Worm (Caenorhabditis elegans) whole organism, L2 larva: Measurements from ENCODE around the gene F33D4.4.
A peak's percentile ranks its signal among the peaks of the same experiment; 100 is the strongest.

ENCODE experiments used
- C34F6.9 ChIP-seq: fragments of 150-350 bp; optimal IDR thresholded peaks from 2 replicates; lab custom pipeline; 2014; ENCODE audit warnings: missing biosample characterization, missing genetic modification characterization
- F13H6.1 ChIP-seq: sonication (generic microtip); optimal IDR thresholded peaks from 2 replicates; lab custom pipeline; 2016; ENCODE audit warnings: missing genetic modification characterization, missing compliant biosample characterization
- Y55F3AM.14 ChIP-seq: fragments of 200-800 bp; sonication (Bioruptor generic); optimal IDR thresholded peaks from 2 replicates; lab custom pipeline; 2018; ENCODE audit warnings: mild to moderate bottlenecking, missing genetic modification characterization, missing compliant biosample characterization
- aly-2 ChIP-seq: fragments of 150-350 bp; optimal IDR thresholded peaks from 2 replicates; lab custom pipeline; 2014; ENCODE audit warnings: missing biosample characterization, missing genetic modification characterization
- ceh-16 ChIP-seq: fragments of 150-350 bp; optimal IDR thresholded peaks from 2 replicates; lab custom pipeline; 2014; ENCODE audit warnings: missing biosample characterization, missing genetic modification characterization
- ceh-82 ChIP-seq: fragments of 150-350 bp; optimal IDR thresholded peaks from 2 replicates; lab custom pipeline; 2014; ENCODE audit warnings: missing biosample characterization, missing genetic modification characterization
- crh-2 ChIP-seq: sonication (generic microtip); optimal IDR thresholded peaks from 2 replicates; lab custom pipeline; 2017; ENCODE audit warnings: missing biosample characterization, missing genetic modification characterization
- dmd-4 ChIP-seq: sonication (generic microtip); optimal IDR thresholded peaks from 2 replicates; lab custom pipeline; 2017; ENCODE audit warnings: missing biosample characterization, missing genetic modification characterization
- elt-3 ChIP-seq: sonication (generic microtip); optimal IDR thresholded peaks from 2 replicates; lab custom pipeline; 2017; ENCODE audit warnings: missing biosample characterization, missing genetic modification characterization
- gmeb-1 ChIP-seq: fragments of 150-350 bp; optimal IDR thresholded peaks from 2 replicates; lab custom pipeline; 2014; ENCODE audit warnings: missing biosample characterization, missing genetic modification characterization
- lin-13 ChIP-seq: fragments of 150-350 bp; optimal IDR thresholded peaks from 2 replicates; lab custom pipeline; 2014; ENCODE audit warnings: missing biosample characterization, missing genetic modification reagents, missing genetic modification characterization
- lin-39 ChIP-seq: fragments of 150-350 bp; optimal IDR thresholded peaks from 2 replicates; lab custom pipeline; 2014; ENCODE audit warnings: missing biosample characterization, missing genetic modification reagents, missing genetic modification characterization
- lsy-2 ChIP-seq, 2 experiments: fragments of 150-350 bp in 1 of 2; sonication (generic microtip) in 1 of 2; optimal IDR thresholded peaks; 2 replicates each; lab custom pipeline; 2014 to 2017; ENCODE audit warnings: missing biosample characterization in 2 of 2, missing genetic modification characterization in 2 of 2
- mab-5 ChIP-seq: fragments of 150-350 bp; optimal IDR thresholded peaks from 2 replicates; lab custom pipeline; 2014; ENCODE audit warnings: missing biosample characterization, missing genetic modification characterization
- mbf-1 ChIP-seq: sonication (generic microtip); optimal IDR thresholded peaks from 2 replicates; lab custom pipeline; 2017; ENCODE audit warnings: missing biosample characterization, missing genetic modification characterization
- mdl-1 ChIP-seq, 2 experiments: fragments of 150-350 bp in 1 of 2; sonication (generic microtip) in 1 of 2; optimal IDR thresholded peaks; 2 replicates each; lab custom pipeline; 2017; ENCODE audit warnings: missing biosample characterization in 2 of 2, missing genetic modification characterization in 2 of 2
- nhr-10 ChIP-seq: sonication (generic microtip); optimal IDR thresholded peaks from 2 replicates; lab custom pipeline; 2017; ENCODE audit warnings: missing biosample characterization, missing genetic modification characterization
- nhr-11 ChIP-seq: fragments of 150-350 bp; optimal IDR thresholded peaks from 2 replicates; lab custom pipeline; 2014; ENCODE audit warnings: missing biosample characterization, missing genetic modification characterization
- nhr-129 ChIP-seq: fragments of 150-350 bp; optimal IDR thresholded peaks from 2 replicates; lab custom pipeline; 2014; ENCODE audit warnings: missing biosample characterization, missing genetic modification characterization
- nhr-21 ChIP-seq: fragments of 150-350 bp; optimal IDR thresholded peaks from 2 replicates; lab custom pipeline; 2014; ENCODE audit warnings: missing biosample characterization, missing genetic modification characterization
- nhr-23 ChIP-seq: fragments of 150-350 bp; optimal IDR thresholded peaks from 2 replicates; lab custom pipeline; 2014; ENCODE audit warnings: missing biosample characterization, missing genetic modification reagents, missing genetic modification characterization
- nhr-237 ChIP-seq: fragments of 150-350 bp; optimal IDR thresholded peaks from 2 replicates; lab custom pipeline; 2014; ENCODE audit warnings: missing biosample characterization, missing genetic modification characterization
- nhr-25 ChIP-seq: fragments of 150-350 bp; sonication (generic microtip); optimal IDR thresholded peaks from 3 replicates; lab custom pipeline; 2014; ENCODE audit warnings: missing biosample characterization, missing genetic modification characterization
- nhr-77 ChIP-seq: fragments of 150-350 bp; optimal IDR thresholded peaks from 2 replicates; lab custom pipeline; 2014; ENCODE audit warnings: missing biosample characterization, missing genetic modification characterization
- peb-1 ChIP-seq: fragments of 150-350 bp; optimal IDR thresholded peaks from 2 replicates; lab custom pipeline; 2014; ENCODE audit warnings: missing biosample characterization, missing genetic modification characterization
- sem-4 ChIP-seq: fragments of 150-350 bp; optimal IDR thresholded peaks from 2 replicates; lab custom pipeline; 2014; ENCODE audit warnings: missing biosample characterization, missing genetic modification reagents, missing genetic modification characterization
- skn-1 ChIP-seq: sonication (generic microtip); optimal IDR thresholded peaks from 2 replicates; lab custom pipeline; 2017; ENCODE audit warnings: missing biosample characterization, missing genetic modification characterization
- sma-9 ChIP-seq, 2 experiments: fragments of 150-350 bp in 1 of 2; sonication (generic microtip) in 1 of 2; optimal IDR thresholded peaks; 2 replicates each; lab custom pipeline; 2014 to 2016; ENCODE audit warnings: missing genetic modification characterization in 2 of 2, mild to moderate bottlenecking in 1 of 2, missing biosample characterization in 1 of 2, missing compliant biosample characterization in 1 of 2, missing genetic modification reagents in 1 of 2, moderate library complexity in 1 of 2
- snpc-4 ChIP-seq: fragments of 150-350 bp; optimal IDR thresholded peaks from 2 replicates; lab custom pipeline; 2014; ENCODE audit warnings: missing biosample characterization, missing genetic modification characterization
- unc-55 ChIP-seq: fragments of 150-350 bp; sonication (generic microtip); optimal IDR thresholded peaks from 3 replicates; lab custom pipeline; 2014; ENCODE audit warnings: missing biosample characterization, missing genetic modification reagents, missing genetic modification characterization
- zag-1 ChIP-seq: fragments of 150-350 bp; optimal IDR thresholded peaks from 2 replicates; lab custom pipeline; 2014; ENCODE audit warnings: missing biosample characterization, missing genetic modification characterization
- ztf-11 ChIP-seq: sonication (generic microtip); optimal IDR thresholded peaks from 2 replicates; lab custom pipeline; 2017; ENCODE audit warnings: missing biosample characterization, missing genetic modification characterization
- ztf-4 ChIP-seq: fragments of 150-350 bp; optimal IDR thresholded peaks from 2 replicates; lab custom pipeline; 2014; ENCODE audit warnings: missing biosample characterization, missing genetic modification characterization

F33D4.4 gene

DNA sequence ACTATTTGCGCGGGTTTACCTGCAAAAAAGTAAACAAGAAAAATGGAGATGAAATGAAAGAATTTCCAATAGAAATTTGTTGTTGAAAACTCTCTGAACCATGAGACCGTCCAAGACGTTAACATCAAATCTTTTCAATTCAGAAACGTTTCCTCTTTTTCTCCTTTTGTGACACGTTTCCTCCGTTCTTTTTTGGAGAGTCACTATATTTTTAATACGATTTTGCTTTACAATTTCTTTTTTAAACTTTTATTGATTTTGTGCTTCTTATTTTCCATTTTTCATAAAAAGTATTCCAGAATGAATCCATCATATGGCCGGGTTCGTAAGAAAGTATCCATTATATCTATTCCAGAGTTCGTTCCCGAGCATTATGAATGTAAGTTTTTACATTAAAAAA lies 31.8 kb downstream of the F33D4.4 start, which contains the start of gene itr-1:
Gene itr-1 (plus strand): TSS at position 301 of the 400 bp plus-strand sequence.
- TF ChIP-seq unc-55 (GFP tag; lab: Kevin White, UChicago) (no peak), nhr-77 (tag; lab: Kevin White, UChicago) (no peak), mab-5 (tag; lab: Kevin White, UChicago) (no peak), nhr-129 (tag; lab: Kevin White, UChicago) (no peak)

DNA sequence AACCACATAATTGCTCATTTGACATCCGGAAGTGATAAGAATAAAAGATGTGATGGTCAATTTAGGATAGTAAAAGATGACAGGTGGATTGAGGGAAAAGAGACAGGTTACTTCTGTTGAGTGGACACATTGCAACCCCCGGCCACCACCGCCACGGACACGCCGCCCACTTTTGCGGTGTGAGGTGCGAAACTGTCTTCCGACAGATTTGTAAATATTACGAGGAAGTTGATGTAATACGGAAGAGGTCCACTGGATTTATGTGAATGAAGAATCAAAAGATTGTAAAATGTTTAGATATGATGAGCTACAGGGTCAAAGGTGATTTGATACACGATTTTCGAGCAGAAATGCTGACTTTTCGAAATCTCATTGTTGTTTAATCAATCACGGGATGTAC lies 33.8 kb downstream of the F33D4.4 start, which contains the start of gene C08G9.2:
Gene C08G9.2 (minus strand): TSS at position 101 of the 400 bp plus-strand sequence.
- TF ChIP-seq ztf-11 (tag; lab: Kevin White, UChicago) (no peak), dmd-4 (no peak), gmeb-1 (tag; lab: Kevin White, UChicago) (no peak), sem-4 (tag; lab: Kevin White, UChicago) (no peak), skn-1 (no peak), elt-3 (no peak), ceh-82 (no peak), crh-2 (tag; lab: Kevin White, UChicago) (no peak), nhr-10 (tag; lab: Kevin White, UChicago) (no peak), unc-55 (GFP tag; lab: Kevin White, UChicago) (no peak), ztf-4 (no peak), nhr-237 (tag; lab: Kevin White, UChicago) (no peak), sma-9 (GFP tag; optimal IDR thresholded peaks at IDR 0.05; lab: Kevin White, UChicago) (no peak), sma-9 (tag; optimal IDR thresholded peaks at IDR 0.05; lab: Kevin White, UChicago) (no peak)

DNA sequence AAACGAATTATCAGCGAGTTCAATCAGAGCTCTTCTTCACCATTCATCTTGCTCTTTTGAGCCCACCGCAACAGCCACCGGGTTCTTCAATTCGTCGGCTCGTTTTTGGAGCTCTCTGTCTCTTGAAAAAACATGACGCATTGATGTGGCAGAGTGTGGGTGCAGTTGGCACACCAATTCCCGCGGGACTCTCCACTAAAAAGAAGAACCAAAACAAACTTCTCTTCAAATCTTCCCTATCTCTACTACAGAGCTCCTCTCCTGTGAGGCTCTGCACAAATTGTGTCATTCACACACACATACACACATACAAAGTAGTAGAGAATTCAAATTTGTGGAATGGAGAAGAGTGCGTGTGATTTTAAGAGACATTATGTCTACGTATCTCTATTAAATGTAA lies 43.7 kb downstream of the F33D4.4 start:
- TF ChIP-seq mab-5 (tag; lab: Kevin White, UChicago) (peak; percentile 43), Y55F3AM.14 (peak; percentile 4), C34F6.9 (tag; lab: Kevin White, UChicago) (no peak), nhr-129 (tag; lab: Kevin White, UChicago) (peak; percentile 26), snpc-4 (tag; lab: Kevin White, UChicago) (peak; percentile 6), lin-39 (tag; lab: Kevin White, UChicago) (no peak), dmd-4 (no peak), aly-2 (tag; lab: Kevin White, UChicago) (no peak)

DNA sequence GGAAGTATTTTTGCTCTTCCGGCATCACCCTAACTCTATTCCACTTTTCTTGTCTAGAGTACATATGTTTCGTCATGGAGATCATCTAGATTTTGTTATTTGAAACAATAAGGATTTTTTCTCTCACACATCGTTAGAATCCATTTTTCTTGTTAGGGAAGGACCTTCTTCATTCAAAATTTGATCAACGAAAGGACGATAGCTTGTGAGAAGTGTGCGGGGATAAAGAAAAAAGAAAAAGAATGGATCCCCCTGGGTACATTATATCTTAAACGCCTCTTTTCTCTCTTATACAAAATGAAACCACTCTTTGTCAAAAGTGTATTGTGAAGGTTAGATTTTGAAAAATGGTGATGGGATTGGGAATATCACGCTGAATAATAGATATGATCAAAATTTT lies 45.1 kb downstream of the F33D4.4 start:
- TF ChIP-seq ceh-82 (no peak), mab-5 (tag; lab: Kevin White, UChicago) (peak; percentile 69), lin-13 (GFP tag; lab: Kevin White, UChicago) (no peak), zag-1 (no peak), nhr-237 (tag; lab: Kevin White, UChicago) (no peak), lsy-2 (tag; optimal IDR thresholded peaks at IDR 0.05; lab: Kevin White, UChicago) (peak in 1 of 2 experiments; percentile 6), nhr-25 (tag; lab: Kevin White, UChicago) (no peak)

DNA sequence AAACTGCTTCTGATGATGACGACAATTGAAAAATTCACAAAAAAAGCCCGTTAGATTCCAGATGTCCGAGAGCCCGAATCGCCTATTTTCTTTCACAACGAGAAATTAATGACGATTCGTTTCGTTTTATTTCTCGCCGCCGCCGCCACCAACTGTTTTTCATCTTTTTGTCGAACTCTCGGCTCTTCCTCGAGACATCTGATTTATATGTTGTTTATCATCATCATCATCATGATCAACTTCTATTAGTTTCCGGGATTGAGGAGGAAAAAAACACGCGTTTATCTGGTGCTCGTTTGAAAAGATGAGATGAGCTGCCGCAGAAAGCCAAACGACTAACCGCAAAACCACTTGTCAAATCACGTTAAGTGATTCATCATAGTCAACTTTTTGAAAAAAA lies 47.2 kb downstream of the F33D4.4 start:
- TF ChIP-seq F13H6.1 (peak; percentile 19), nhr-11 (tag; lab: Kevin White, UChicago) (no peak), peb-1 (tag; lab: Kevin White, UChicago) (no peak), mbf-1 (tag; lab: Kevin White, UChicago) (no peak), lsy-2 (tag; optimal IDR thresholded peaks at IDR 0.05; lab: Kevin White, UChicago) (no peak), sma-9 (GFP tag; optimal IDR thresholded peaks at IDR 0.05; lab: Kevin White, UChicago) (peak; percentile 57), sma-9 (tag; optimal IDR thresholded peaks at IDR 0.05; lab: Kevin White, UChicago) (no peak), Y55F3AM.14 (no peak), nhr-23 (tag; lab: Kevin White, UChicago) (no peak), mdl-1 (tag; optimal IDR thresholded peaks at IDR 0.05; lab: Kevin White, UChicago) (no peak), sem-4 (tag; lab: Kevin White, UChicago) (peak; percentile 78), ceh-82 (no peak), ztf-11 (tag; lab: Kevin White, UChicago) (no peak), C34F6.9 (tag; lab: Kevin White, UChicago) (peak; percentile 9), ceh-16 (tag; lab: Kevin White, UChicago) (no peak), lin-13 (GFP tag; lab: Kevin White, UChicago) (no peak), mab-5 (tag; lab: Kevin White, UChicago) (no peak), nhr-21 (no peak), nhr-129 (tag; lab: Kevin White, UChicago) (peak; percentile 18)
